Fruit fly (Drosophila melanogaster): ENCODE data around the gene betaGlu.

DNA sequence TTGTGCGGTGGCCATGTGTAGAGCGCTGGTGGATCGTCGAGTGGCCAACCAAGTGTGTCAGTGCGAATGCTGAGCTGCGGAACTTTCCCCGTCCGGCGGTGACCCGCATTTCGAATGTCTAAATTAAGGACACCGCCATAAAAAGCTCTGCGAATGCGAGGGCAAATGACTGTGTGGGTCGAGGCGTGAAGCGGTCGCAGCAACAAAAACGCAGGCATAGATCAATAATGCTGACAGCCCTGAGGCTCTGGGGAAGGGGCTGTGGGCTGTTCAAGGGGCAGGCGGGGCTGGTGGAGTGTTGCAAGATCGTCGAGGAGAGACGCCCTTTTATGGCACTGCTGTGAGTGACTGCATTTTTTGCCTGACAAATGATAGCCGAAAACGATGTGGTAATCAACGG, 52.2 kb downstream of the betaGlu start:
- TF ChIP-seq CG32006 (GFP tag; optimal IDR thresholded peaks at IDR 0.05) (no peak), cyc (GFP tag; optimal IDR thresholded peaks at IDR 0.05) (no peak), Ets96B (tag; optimal IDR thresholded peaks at IDR 0.05) (no peak), Gug (GFP tag; IDR thresholded peaks at IDR 0.05) (no peak), CG6854 (GFP tag; optimal IDR thresholded peaks at IDR 0.05) (no peak), fkh (GFP tag; optimal IDR thresholded peaks at IDR 0.05) (no peak), CG16779 (tag; optimal IDR thresholded peaks at IDR 0.05) (no peak), Blimp-1 (GFP tag; optimal IDR thresholded peaks at IDR 0.05) (no peak), CG8632 (GFP tag; optimal IDR thresholded peaks at IDR 0.05) (no peak), dsx (GFP tag; optimal IDR thresholded peaks at IDR 0.05; ENCODE audit: poor library complexity, severe bottlenecking) (no peak), Sox102F (GFP tag; optimal IDR thresholded peaks at IDR 0.05) (no peak)

All from whole organism, prepupa.